Fruit fly (Drosophila melanogaster) whole organism, embryonic: ENCODE results near the gene Use1.

Experiments
- Ada2b ChIP-seq: fragments of 200-800 bp; sonication (Bioruptor generic); IDR thresholded peaks from 2 replicates; pipeline ENCODE4 v1.3.6; 2022; ENCODE audit warnings: missing biosample characterization, missing genetic modification characterization
- Atf6 ChIP-seq: fragments of 200-800 bp; sonication (Bioruptor generic); IDR thresholded peaks from 2 replicates; pipeline ENCODE4 v1.3.6; 2022; ENCODE audit warnings: missing biosample characterization, missing genetic modification characterization
- Awh ChIP-seq: fragments of 200-800 bp; sonication (Bioruptor generic); IDR thresholded peaks from 2 replicates; pipeline ENCODE4, ENCODE4 v1.3.6; 2022; ENCODE audit warnings: missing biosample characterization, missing genetic modification characterization
- CG10462 ChIP-seq: fragments of 200-800 bp; sonication (Bioruptor generic); optimal IDR thresholded peaks from 2 replicates; lab custom pipeline; 2016; ENCODE audit warnings: missing biosample characterization, missing genetic modification characterization
- CG10543 ChIP-seq: fragments of 200-800 bp; sonication (Bioruptor generic); optimal IDR thresholded peaks from 3 replicates; lab custom pipeline; 2017; ENCODE audit warnings: missing biosample characterization, mild to moderate bottlenecking, missing genetic modification characterization, moderate library complexity
- CG11456 ChIP-seq: fragments of 200-800 bp; sonication (Bioruptor generic); IDR thresholded peaks from 3 replicates; pipeline ENCODE4 v1.3.6; 2022; ENCODE audit warnings: missing biosample characterization, missing genetic modification characterization
- CG12299 ChIP-seq: fragments of 200-800 bp; sonication (Bioruptor generic); optimal IDR thresholded peaks from 2 replicates; lab custom pipeline; 2018; ENCODE audit warnings: missing biosample characterization, mild to moderate bottlenecking, missing genetic modification characterization
- CG12942 ChIP-seq: fragments of 200-800 bp; sonication (Bioruptor generic); optimal IDR thresholded peaks from 3 replicates; lab custom pipeline; 2016; ENCODE audit warnings: missing biosample characterization, missing genetic modification characterization
- CG15696 ChIP-seq: fragments of 200-800 bp; sonication (Bioruptor generic); optimal IDR thresholded peaks from 2 replicates; lab custom pipeline; 2019; ENCODE audit warnings: missing biosample characterization, mild to moderate bottlenecking, missing genetic modification characterization, moderate library complexity
- CG17802 ChIP-seq: fragments of 200-800 bp; sonication (Bioruptor generic); optimal IDR thresholded peaks from 2 replicates; lab custom pipeline; 2018; ENCODE audit warnings: missing biosample characterization, mild to moderate bottlenecking, missing genetic modification characterization, moderate library complexity
- CG2875 ChIP-seq: fragments of 200-800 bp; sonication (Bioruptor generic); optimal IDR thresholded peaks from 2 replicates; lab custom pipeline; 2017; ENCODE audit warnings: missing biosample characterization, mild to moderate bottlenecking, missing genetic modification characterization, missing genetic modification reagents
- CG2889 ChIP-seq: fragments of 200-800 bp; sonication (Bioruptor generic); IDR thresholded peaks from 3 replicates; pipeline ENCODE4 v1.3.6; 2022; ENCODE audit warnings: missing biosample characterization, missing genetic modification characterization
- CG30403 ChIP-seq: fragments of 200-800 bp; sonication (Bioruptor generic); optimal IDR thresholded peaks from 3 replicates; lab custom pipeline; 2016; ENCODE audit warnings: missing biosample characterization, missing genetic modification characterization
- CG31365 ChIP-seq: fragments of 200-800 bp; sonication (Bioruptor generic); optimal IDR thresholded peaks from 2 replicates; lab custom pipeline; 2018; ENCODE audit warnings: missing biosample characterization, mild to moderate bottlenecking, missing genetic modification characterization
- CG4328 ChIP-seq: fragments of 200-800 bp; sonication (Bioruptor generic); optimal IDR thresholded peaks from 3 replicates; lab custom pipeline; 2017; ENCODE audit warnings: missing biosample characterization, missing genetic modification reagents, missing genetic modification characterization
- CG4730 ChIP-seq: fragments of 200-800 bp; sonication (Bioruptor generic); IDR thresholded peaks from 2 replicates; pipeline ENCODE4 v1.3.6; 2022; ENCODE audit warnings: missing biosample characterization, missing genetic modification characterization
- CG6765 ChIP-seq: fragments of 200-800 bp; sonication (Bioruptor generic); optimal IDR thresholded peaks from 3 replicates; lab custom pipeline; 2017; ENCODE audit warnings: missing biosample characterization, mild to moderate bottlenecking, missing genetic modification characterization
- CG7271 ChIP-seq: fragments of 200-800 bp; sonication (Bioruptor generic); optimal IDR thresholded peaks from 2 replicates; lab custom pipeline; 2018; ENCODE audit warnings: missing biosample characterization, mild to moderate bottlenecking, missing genetic modification characterization, moderate library complexity
- CG7839 ChIP-seq: fragments of 200-800 bp; sonication (Bioruptor generic); optimal IDR thresholded peaks from 3 replicates; lab custom pipeline; 2018; ENCODE audit warnings: missing biosample characterization, mild to moderate bottlenecking, missing genetic modification characterization, moderate library complexity
- CG7987 ChIP-seq: fragments of 200-800 bp; sonication (Bioruptor generic); optimal IDR thresholded peaks from 2 replicates; lab custom pipeline; 2018; ENCODE audit warnings: missing biosample characterization, mild to moderate bottlenecking, missing genetic modification characterization, moderate library complexity
- CrebB ChIP-seq: fragments of 200-800 bp; sonication (Bioruptor generic); optimal IDR thresholded peaks from 3 replicates; lab custom pipeline; 2018; ENCODE audit warnings: missing biosample characterization, mild to moderate bottlenecking, missing genetic modification characterization
- D ChIP-seq, 2 experiments: fragments of 200-800 bp in 1 of 2; fragments of >200 bp in 1 of 2; sonication (Bioruptor generic) in 1 of 2; optimal IDR thresholded peaks; 2 replicates in 1 of 2; 3 replicates in 1 of 2; lab custom pipeline; 2017; ENCODE audit warnings: mild to moderate bottlenecking in 1 of 2, missing biosample characterization in 1 of 2, missing genetic modification characterization in 1 of 2, missing genetic modification reagents in 1 of 2
- GATAe ChIP-seq: fragments of 200-800 bp; sonication (Bioruptor generic); conservative IDR thresholded peaks from 2 replicates; pipeline ENCODE4 v1.3.6; 2022; ENCODE audit warnings: missing biosample characterization, missing genetic modification characterization
- Kr ChIP-seq: fragments of 200-800 bp; sonication (Bioruptor generic); optimal IDR thresholded peaks from 2 replicates; lab custom pipeline; 2017; ENCODE audit warnings: missing biosample characterization, mild to moderate bottlenecking, missing genetic modification characterization
- Lhr ChIP-seq: fragments of 200-800 bp; sonication (Bioruptor generic); optimal IDR thresholded peaks from 3 replicates; lab custom pipeline; 2017; ENCODE audit warnings: mild to moderate bottlenecking, missing biosample characterization, missing genetic modification reagents, missing genetic modification characterization
- MBD-R2 ChIP-seq: fragments of 200-800 bp; sonication (Bioruptor generic); IDR thresholded peaks from 2 replicates; pipeline ENCODE4 v1.3.6; 2022; ENCODE audit warnings: missing biosample characterization, missing genetic modification characterization
- Max ChIP-seq: fragments of 200-800 bp; sonication (Bioruptor generic); optimal IDR thresholded peaks from 2 replicates; lab custom pipeline; 2016; ENCODE audit warnings: missing biosample characterization, mild to moderate bottlenecking, missing genetic modification characterization
- Nf-YA ChIP-seq: fragments of 200-800 bp; sonication (Bioruptor generic); IDR thresholded peaks from 2 replicates; pipeline ENCODE4 v1.3.6; 2022; ENCODE audit warnings: missing biosample characterization, missing genetic modification characterization
- Usf ChIP-seq: fragments of 200-800 bp; sonication (Bioruptor generic); optimal IDR thresholded peaks from 2 replicates; lab custom pipeline; 2017; ENCODE audit warnings: missing genotype, missing biosample characterization, missing genetic modification characterization
- ac ChIP-seq: fragments of 200-800 bp; sonication (Bioruptor generic); optimal IDR thresholded peaks from 3 replicates; lab custom pipeline; 2017; ENCODE audit warnings: missing biosample characterization, mild to moderate bottlenecking, missing genetic modification characterization
- ato ChIP-seq: fragments of 200-800 bp; sonication (Bioruptor generic); IDR thresholded peaks from 2 replicates; pipeline ENCODE4 v1.3.6; 2022; ENCODE audit warnings: missing biosample characterization, missing genetic modification characterization; ENCODE audit not compliant: partially characterized antibody
- bbx ChIP-seq: fragments of 200-800 bp; sonication (Bioruptor generic); IDR thresholded peaks from 2 replicates; pipeline ENCODE4 v1.3.6; 2022; ENCODE audit warnings: missing biosample characterization, missing genetic modification characterization; ENCODE audit not compliant: partially characterized antibody
- dm ChIP-seq: fragments of 200-800 bp; sonication (Bioruptor generic); optimal IDR thresholded peaks from 3 replicates; lab custom pipeline; 2016; ENCODE audit warnings: missing biosample characterization, missing genetic modification characterization
- en ChIP-seq: fragments of 200-800 bp; sonication (Bioruptor generic); optimal IDR thresholded peaks from 2 replicates; lab custom pipeline; 2016; ENCODE audit warnings: missing biosample characterization, missing genetic modification characterization
- her ChIP-seq: fragments of 200-800 bp; sonication (Bioruptor generic); optimal IDR thresholded peaks from 2 replicates; lab custom pipeline; 2016; ENCODE audit warnings: missing biosample characterization, missing genetic modification characterization
- insv ChIP-seq, 2 experiments: fragments of 200-800 bp; sonication (Bioruptor generic); optimal IDR thresholded peaks; 3 replicates each; lab custom pipeline; 2016 to 2018; ENCODE audit warnings: missing biosample characterization in 2 of 2, missing genetic modification characterization in 2 of 2
- lbe ChIP-seq: fragments of 200-800 bp; sonication (Bioruptor generic); optimal IDR thresholded peaks from 2 replicates; lab custom pipeline; 2016; ENCODE audit warnings: missing biosample characterization, mild to moderate bottlenecking, missing genetic modification characterization
- mam ChIP-seq: fragments of 200-800 bp; sonication (Bioruptor generic); optimal IDR thresholded peaks from 3 replicates; lab custom pipeline; 2016; ENCODE audit warnings: missing biosample characterization, missing genetic modification characterization
- nerfin-1 ChIP-seq: fragments of 200-800 bp; sonication (Bioruptor generic); optimal IDR thresholded peaks from 3 replicates; lab custom pipeline; 2019; ENCODE audit warnings: missing biosample characterization, mild to moderate bottlenecking, missing genetic modification characterization, moderate library complexity
- nmo ChIP-seq: fragments of 200-800 bp; sonication (Bioruptor generic); optimal IDR thresholded peaks from 2 replicates; lab custom pipeline; 2018; ENCODE audit warnings: missing biosample characterization, mild to moderate bottlenecking, missing genetic modification characterization, moderate library complexity
- p53 ChIP-seq: fragments of 200-800 bp; sonication (Bioruptor generic); optimal IDR thresholded peaks from 2 replicates; lab custom pipeline; 2016; ENCODE audit warnings: missing biosample characterization, missing genetic modification characterization
- peb ChIP-seq: fragments of 200-800 bp; sonication (Bioruptor generic); IDR thresholded peaks from 2 replicates; pipeline ENCODE4 v1.3.6; 2022; ENCODE audit warnings: missing biosample characterization, missing genetic modification characterization
- pfk ChIP-seq: fragments of 200-800 bp; sonication (Bioruptor generic); optimal IDR thresholded peaks from 2 replicates; lab custom pipeline; 2018; ENCODE audit warnings: missing biosample characterization, mild to moderate bottlenecking, missing genetic modification characterization, moderate library complexity
- schlank ChIP-seq: fragments of 200-800 bp; sonication (Bioruptor generic); optimal IDR thresholded peaks from 2 replicates; lab custom pipeline; 2018; ENCODE audit warnings: missing biosample characterization, mild to moderate bottlenecking, missing genetic modification characterization
- sens ChIP-seq: fragments of 200-800 bp; sonication (Bioruptor generic); peaks from one replicate; lab custom pipeline; 2016; ENCODE audit warnings: missing biosample characterization, missing genetic modification characterization
- sim ChIP-seq: fragments of 200-800 bp; sonication (Bioruptor generic); IDR thresholded peaks from 2 replicates; pipeline ENCODE4 v1.3.6; 2022; ENCODE audit warnings: missing biosample characterization, missing genetic modification characterization
- trem ChIP-seq: fragments of 200-800 bp; optimal IDR thresholded peaks from 3 replicates; lab custom pipeline; 2019; ENCODE audit warnings: missing biosample characterization, mild to moderate bottlenecking, missing genetic modification characterization, moderate library complexity
- vnd ChIP-seq: fragments of 200-800 bp; sonication (Bioruptor generic); IDR thresholded peaks from 3 replicates; pipeline ENCODE4 v1.3.6; 2022; ENCODE audit warnings: missing biosample characterization, missing genetic modification characterization; ENCODE audit not compliant: partially characterized antibody

Use1 gene

DNA sequence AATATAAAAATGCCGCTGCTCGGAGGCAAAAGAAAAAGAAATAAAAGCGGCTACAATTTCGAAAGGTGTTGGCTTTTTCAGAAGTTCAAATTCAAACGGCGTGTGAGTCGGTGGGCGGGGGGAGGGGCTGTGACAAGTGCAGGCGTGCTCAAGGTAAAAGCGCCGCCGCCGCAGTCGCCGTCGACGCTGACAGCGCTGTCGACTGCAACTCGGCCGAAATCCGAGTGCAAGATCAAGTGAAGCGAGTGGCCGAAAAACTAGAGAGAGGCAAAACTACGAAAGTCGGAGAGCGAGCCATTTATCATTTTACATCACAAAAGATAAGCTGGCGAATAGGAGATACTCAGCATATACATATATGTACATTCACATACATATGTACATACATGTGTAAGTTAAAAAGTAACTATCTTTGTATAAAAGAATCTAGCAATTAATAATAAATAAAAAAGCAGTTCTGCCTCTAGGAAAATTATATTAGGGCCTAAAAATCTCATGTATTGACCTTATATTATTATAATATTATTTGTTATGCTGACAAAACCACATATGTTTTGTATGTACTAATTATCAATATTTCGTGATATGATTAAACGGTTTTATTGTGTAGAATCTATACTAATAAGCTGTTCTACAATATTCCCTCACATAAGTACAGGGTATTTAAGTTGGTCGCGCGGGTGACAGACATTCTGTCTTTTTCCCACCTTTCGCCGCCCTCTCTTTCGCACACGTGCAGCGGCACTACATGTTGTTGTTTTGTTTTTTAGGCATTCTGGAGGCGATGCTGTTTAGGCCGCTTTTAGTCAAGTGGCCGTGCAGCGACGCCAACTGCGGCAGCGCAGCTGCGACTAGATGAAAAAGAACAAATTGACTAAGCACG lies 8.0 kb downstream of the Use1 start (continued):
- TF ChIP-seq insv (GFP tag; optimal IDR thresholded peaks at IDR 0.05; lab: Kevin White, UChicago) (peak in 1 of 2 experiments; percentile 43), CG4730 (GFP tag; lab: Robert Waterston, UW) (no peak), CG12942 (GFP tag; lab: Kevin White, UChicago) (peak; percentile 23), CG12299 (tag; lab: Kevin White, UChicago) (peak; percentile 24), Atf6 (no peak), MBD-R2 (GFP tag; lab: Robert Waterston, UW) (no peak), mam (no peak), CG7987 (GFP tag; lab: Kevin White, UChicago) (no peak), CG7839 (peak; percentile 70), en (GFP tag; lab: Kevin White, UChicago) (no peak), CG2875 (GFP tag; lab: Kevin White, UChicago) (peak; percentile 73), ato (GFP tag; lab: Robert Waterston, UW) (no peak), ac (GFP tag; lab: Kevin White, UChicago) (no peak), dm (no peak), Ada2b (GFP tag; lab: Robert Waterston, UW) (no peak), Max (GFP tag; lab: Kevin White, UChicago) (peak; percentile 44), p53 (GFP tag; lab: Kevin White, UChicago) (no peak), Awh (GFP tag; lab: Robert Waterston, UW) (no peak), nmo (GFP tag; lab: Kevin White, UChicago) (peak; percentile 89), CG17802 (tag; lab: Kevin White, UChicago) (no peak), her (no peak), bbx (GFP tag; lab: Robert Waterston, UW) (peak; percentile 19; the same call in 1 of the 2 replicates), CG2889 (GFP tag; lab: Robert Waterston, UW) (no peak), CG10462 (GFP tag; lab: Kevin White, UChicago) (peak; percentile 63), trem (peak; percentile 55), Usf (GFP tag; lab: Kevin White, UChicago) (peak; percentile 30), CG11456 (GFP tag; lab: Robert Waterston, UW) (no peak), CG30403 (GFP tag; lab: Kevin White, UChicago) (peak; percentile 81), sens (GFP tag; lab: Kevin White, UChicago) (peak; percentile 76), sim (GFP tag; lab: Robert Waterston, UW) (no peak), Nf-YA (GFP tag; lab: Robert Waterston, UW) (0 out of 2 replicates have a peak, but pooled peaks have one; percentile 20), CG31365 (no peak), CG10543 (no peak), CrebB (tag; lab: Kevin White, UChicago) (no peak), peb (GFP tag; lab: Robert Waterston, UW) (no peak), pfk (GFP tag; lab: Kevin White, UChicago) (no peak), Kr (GFP tag; lab: Kevin White, UChicago) (no peak), CG7271 (tag; lab: Kevin White, UChicago) (no peak), CG4328 (GFP tag; lab: Kevin White, UChicago) (no peak), CG15696 (tag; lab: Kevin White, UChicago) (peak; percentile 47), schlank (no peak), lbe (GFP tag; lab: Kevin White, UChicago) (no peak), Lhr (GFP tag; lab: Kevin White, UChicago) (peak; percentile 34), nerfin-1 (peak; percentile 37), CG6765 (no peak), D (optimal IDR thresholded peaks at IDR 0.05; lab: Kevin White, UChicago) (no peak), D (GFP tag; optimal IDR thresholded peaks at IDR 0.05; lab: Kevin White, UChicago) (peak; percentile 75), GATAe (no peak), vnd (GFP tag; lab: Robert Waterston, UW) (no peak)
